Worm (Caenorhabditis elegans) whole organism, early embryonic: ENCODE measurements around the gene pes-10.

Experiments used
- F13C5.2 ChIP-seq: sonication (generic microtip); optimal IDR thresholded peaks from 2 replicates; lab custom pipeline; 2017; ENCODE audit warnings: mild to moderate bottlenecking, missing genetic modification characterization, inconsistent platforms, missing compliant biosample characterization
- ama-1 ChIP-seq: fragments of 150-350 bp; optimal IDR thresholded peaks from 2 replicates; lab custom pipeline; 2014
- flt-1 ChIP-seq: fragments of 200-800 bp; sonication (Bioruptor generic); IDR thresholded peaks from 2 replicates; pipeline ENCODE4 v1.3.6; 2022; ENCODE audit warnings: missing genetic modification characterization, missing compliant biosample characterization
- hmg-4 ChIP-seq: fragments of 200-800 bp; sonication (Bioruptor generic); optimal IDR thresholded peaks from 2 replicates; lab custom pipeline; 2018; ENCODE audit warnings: mild to moderate bottlenecking, missing genetic modification characterization, missing compliant biosample characterization
- pes-1 ChIP-seq: fragments of 200-800 bp; sonication (Bioruptor generic); IDR thresholded peaks from 2 replicates; pipeline ENCODE4 v1.3.6; 2022; ENCODE audit warnings: missing genetic modification reagents, missing genetic modification characterization, missing compliant biosample characterization
- tbx-37 ChIP-seq: fragments of 200-800 bp; sonication (Bioruptor generic); conservative IDR thresholded peaks from 2 replicates; pipeline ENCODE4 v1.3.6; 2022; ENCODE audit warnings: missing genetic modification reagents, missing genetic modification characterization, missing compliant biosample characterization

DNA sequence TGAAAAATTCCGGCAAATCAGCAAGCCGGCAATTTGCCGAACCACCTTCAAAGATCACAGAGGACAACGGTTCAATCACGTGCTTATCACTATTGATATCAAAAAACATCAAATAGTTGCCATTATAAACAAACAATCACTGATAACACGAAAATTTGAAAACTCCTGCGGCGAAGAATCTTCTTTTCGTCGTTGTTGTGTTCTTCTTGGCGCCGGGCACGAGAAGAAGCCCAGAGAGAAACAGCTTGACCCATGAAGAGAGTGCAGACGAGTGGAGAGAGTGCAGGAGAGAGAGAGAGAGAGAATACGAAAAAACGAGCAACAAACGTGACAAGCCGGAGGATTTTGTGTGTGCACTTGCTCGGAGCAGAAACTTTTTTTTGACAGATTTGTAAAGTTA lies 31.1 kb upstream of the pes-10 start:
- TF ChIP-seq ama-1 (lab: Kevin White, UChicago): no peak
- no peak for TF ChIP-seq hmg-4 (GFP tag; lab: Kevin White, UChicago)
- TF ChIP-seq F13C5.2: no peak
- TF ChIP-seq flt-1 (GFP tag; lab: Robert Waterston, UW): no peak
- TF ChIP-seq pes-1: no peak
- TF ChIP-seq tbx-37: no peak
